Worm (Caenorhabditis elegans): ENCODE data around the gene mltn-5.

Gene mltn-5

ce11 chrII:13976161-13976560 is 51.2 kb downstream of the mltn-5 start, which contains the start of gene Y39G8B.2 (continued):
- TF ChIP-seq nhr-237 (tag; optimal IDR thresholded peaks at IDR 0.05) (peak; percentile 79), ceh-43 (GFP tag; optimal IDR thresholded peaks at IDR 0.05) (peak; percentile 38), cnd-1 (tag; optimal IDR thresholded peaks at IDR 0.05) (peak; percentile 78), lin-13 (tag; optimal IDR thresholded peaks at IDR 0.05) (peak; percentile 91), elt-1 (tag; optimal IDR thresholded peaks at IDR 0.05; ENCODE audit: borderline replicate concordance, insufficient read depth) (no peak), nhr-2 (tag; optimal IDR thresholded peaks at IDR 0.05) (no peak), nhr-12 (tag; optimal IDR thresholded peaks at IDR 0.05) (no peak), unc-39 (tag; optimal IDR thresholded peaks at IDR 0.05) (no peak), hlh-1 (tag; optimal IDR thresholded peaks at IDR 0.05) (peak; percentile 47), bed-3 (GFP tag; optimal IDR thresholded peaks at IDR 0.05) (no peak)

ce11 chrII:13977701-13978100 is 52.7 kb downstream of the mltn-5 start:
- TF ChIP-seq elt-3 (tag; optimal IDR thresholded peaks at IDR 0.05) (no peak), sptf-1 (tag; optimal IDR thresholded peaks at IDR 0.05) (no peak)

ce11 chrII:13979833-13980513 is 55.0 kb downstream of the mltn-5 start, which contains the start of gene sre-48:
sre-48 (minus strand) TSS chrII:13979883.
- TF ChIP-seq unc-39 (tag; optimal IDR thresholded peaks at IDR 0.05) (no peak), mab-5 (tag; optimal IDR thresholded peaks at IDR 0.05) (no peak), nhr-28 (tag; optimal IDR thresholded peaks at IDR 0.05) (no peak), unc-120 (tag; optimal IDR thresholded peaks at IDR 0.05; ENCODE audit: poor library complexity, severe bottlenecking) (no peak), lin-32 (GFP tag; optimal IDR thresholded peaks at IDR 0.05) (no peak), sem-2 (GFP tag; optimal IDR thresholded peaks at IDR 0.05) (no peak), drap-1 (GFP tag; optimal IDR thresholded peaks at IDR 0.05) (no peak), sptf-1 (tag; optimal IDR thresholded peaks at IDR 0.05) (no peak), ceh-39 (tag; optimal IDR thresholded peaks at IDR 0.05) (no peak), ham-2 (GFP tag; optimal IDR thresholded peaks at IDR 0.05) (no peak), hlh-1 (tag; optimal IDR thresholded peaks at IDR 0.05) (no peak), blmp-1 (tag; optimal IDR thresholded peaks at IDR 0.05) (no peak), lsy-2 (tag; optimal IDR thresholded peaks at IDR 0.05) (no peak), tbx-8 (GFP tag; optimal IDR thresholded peaks at IDR 0.05) (no peak), zip-8 (tag; optimal IDR thresholded peaks at IDR 0.05) (no peak), ztf-11 (tag; optimal IDR thresholded peaks at IDR 0.05) (no peak), cnd-1 (tag; optimal IDR thresholded peaks at IDR 0.05) (no peak), lin-13 (tag; optimal IDR thresholded peaks at IDR 0.05) (no peak), M03D4.4 (tag; optimal IDR thresholded peaks at IDR 0.05) (no peak)

Data from whole organism, mixed stage, embryonic.